Worm (Caenorhabditis elegans) whole organism, mixed stage, embryonic: ENCODE results near the gene mtp-18.

Source experiments
- M03D4.4 ChIP-seq: sonication (generic microtip); optimal IDR thresholded peaks from 2 replicates; lab custom pipeline; 2017; ENCODE audit warnings: mild to moderate bottlenecking, missing genetic modification characterization, missing compliant biosample characterization
- bed-3 ChIP-seq: fragments of 200-800 bp; sonication (Bioruptor generic); optimal IDR thresholded peaks from 3 replicates; lab custom pipeline; 2018; ENCODE audit warnings: mild to moderate bottlenecking, missing genetic modification characterization, moderate library complexity, missing compliant biosample characterization
- blmp-1 ChIP-seq: fragments of 150-350 bp; optimal IDR thresholded peaks from 2 replicates; lab custom pipeline; 2014; ENCODE audit warnings: missing biosample characterization, missing genetic modification characterization
- ceh-39 ChIP-seq: fragments of 150-350 bp; optimal IDR thresholded peaks from 2 replicates; lab custom pipeline; 2014; ENCODE audit warnings: missing biosample characterization, missing genetic modification characterization
- ceh-43 ChIP-seq: fragments of 200-800 bp; sonication (Bioruptor generic); optimal IDR thresholded peaks from 2 replicates; lab custom pipeline; 2018; ENCODE audit warnings: mild to moderate bottlenecking, missing genetic modification characterization, moderate library complexity, missing compliant biosample characterization
- ceh-83 ChIP-seq: fragments of 200-800 bp; sonication (Bioruptor generic); optimal IDR thresholded peaks from 2 replicates; lab custom pipeline; 2018; ENCODE audit warnings: mild to moderate bottlenecking, missing genetic modification characterization, missing compliant biosample characterization
- ces-1 ChIP-seq: fragments of 150-350 bp; optimal IDR thresholded peaks from 2 replicates; lab custom pipeline; 2014; ENCODE audit warnings: missing biosample characterization, missing genetic modification reagents, missing genetic modification characterization
- cnd-1 ChIP-seq: fragments of 200-800 bp; sonication (Bioruptor generic); optimal IDR thresholded peaks from 2 replicates; lab custom pipeline; 2018; ENCODE audit warnings: mild to moderate bottlenecking, missing genetic modification characterization, missing compliant biosample characterization
- drap-1 ChIP-seq: fragments of 200-800 bp; sonication (Bioruptor generic); optimal IDR thresholded peaks from 3 replicates; lab custom pipeline; 2018; ENCODE audit warnings: mild to moderate bottlenecking, missing genetic modification characterization, missing compliant biosample characterization
- elt-1 ChIP-seq: sonication (generic microtip); optimal IDR thresholded peaks from 2 replicates; lab custom pipeline; 2017; ENCODE audit warnings: missing genetic modification characterization, mild to moderate bottlenecking, missing compliant biosample characterization, antibody characterized with exemption, moderate library complexity, borderline replicate concordance; ENCODE audit not compliant: insufficient read depth
- elt-3 ChIP-seq: fragments of 150-350 bp; optimal IDR thresholded peaks from 2 replicates; lab custom pipeline; 2014; ENCODE audit warnings: missing biosample characterization, missing genetic modification characterization
- flh-1 ChIP-seq: fragments of 200-800 bp; sonication (Bioruptor generic); optimal IDR thresholded peaks from 2 replicates; lab custom pipeline; 2018; ENCODE audit warnings: mild to moderate bottlenecking, missing genetic modification characterization, moderate library complexity, missing compliant biosample characterization
- ham-2 ChIP-seq: fragments of 200-800 bp; sonication (Bioruptor generic); optimal IDR thresholded peaks from 2 replicates; lab custom pipeline; 2018; ENCODE audit warnings: mild to moderate bottlenecking, missing genetic modification characterization, missing compliant biosample characterization
- hlh-1 ChIP-seq: fragments of 150-350 bp; optimal IDR thresholded peaks from 2 replicates; lab custom pipeline; 2014; ENCODE audit warnings: missing biosample characterization, missing genetic modification reagents, missing genetic modification characterization
- lin-13 ChIP-seq: fragments of 150-350 bp; optimal IDR thresholded peaks from 2 replicates; lab custom pipeline; 2014; ENCODE audit warnings: missing biosample characterization, missing genetic modification characterization
- lin-32 ChIP-seq: fragments of 200-800 bp; sonication (Bioruptor generic); optimal IDR thresholded peaks from 2 replicates; lab custom pipeline; 2018; ENCODE audit warnings: mild to moderate bottlenecking, missing genetic modification characterization, missing compliant biosample characterization
- lsy-2 ChIP-seq: fragments of 150-350 bp; optimal IDR thresholded peaks from 2 replicates; lab custom pipeline; 2014; ENCODE audit warnings: missing biosample characterization, missing genetic modification characterization
- mab-5 ChIP-seq: fragments of 150-350 bp; optimal IDR thresholded peaks from 2 replicates; lab custom pipeline; 2014; ENCODE audit warnings: missing biosample characterization, missing genetic modification characterization
- mep-1 ChIP-seq: fragments of 150-350 bp; optimal IDR thresholded peaks from 2 replicates; lab custom pipeline; 2017; ENCODE audit warnings: missing biosample characterization, missing genetic modification reagents, missing genetic modification characterization, inconsistent platforms
- mls-2 ChIP-seq: sonication (generic microtip); optimal IDR thresholded peaks from 2 replicates; lab custom pipeline; 2016; ENCODE audit warnings: mild to moderate bottlenecking, missing genetic modification characterization, moderate library complexity, missing compliant biosample characterization
- nhr-12 ChIP-seq: fragments of 150-350 bp; optimal IDR thresholded peaks from 2 replicates; lab custom pipeline; 2014; ENCODE audit warnings: missing biosample characterization, missing genetic modification characterization
- nhr-2 ChIP-seq: fragments of 150-350 bp; optimal IDR thresholded peaks from 2 replicates; lab custom pipeline; 2014; ENCODE audit warnings: missing biosample characterization, missing genetic modification characterization
- nhr-237 ChIP-seq: fragments of 150-350 bp; optimal IDR thresholded peaks from 2 replicates; lab custom pipeline; 2014; ENCODE audit warnings: missing biosample characterization, missing genetic modification characterization
- nhr-28 ChIP-seq: fragments of 150-350 bp; optimal IDR thresholded peaks from 2 replicates; lab custom pipeline; 2014; ENCODE audit warnings: missing biosample characterization, missing genetic modification characterization
- nhr-76 ChIP-seq: sonication (generic microtip); optimal IDR thresholded peaks from 2 replicates; lab custom pipeline; 2017; ENCODE audit warnings: missing biosample characterization, missing genetic modification characterization
- pha-4 ChIP-seq: fragments of 150-350 bp; optimal IDR thresholded peaks from 2 replicates; lab custom pipeline; 2018; ENCODE audit warnings: missing biosample characterization, missing genetic modification reagents, missing genetic modification characterization
- sem-2 ChIP-seq: fragments of 200-800 bp; sonication (Bioruptor generic); optimal IDR thresholded peaks from 2 replicates; lab custom pipeline; 2018; ENCODE audit warnings: mild to moderate bottlenecking, missing genetic modification characterization, missing compliant biosample characterization
- snpc-4 ChIP-seq: fragments of 150-350 bp; optimal IDR thresholded peaks from 2 replicates; lab custom pipeline; 2014; ENCODE audit warnings: missing biosample characterization, missing genetic modification characterization
- sptf-1 ChIP-seq: sonication (generic microtip); optimal IDR thresholded peaks from 2 replicates; lab custom pipeline; 2017; ENCODE audit warnings: mild to moderate bottlenecking, missing genetic modification characterization, moderate library complexity, missing compliant biosample characterization
- tbx-8 ChIP-seq: fragments of 200-800 bp; sonication (Bioruptor generic); optimal IDR thresholded peaks from 2 replicates; lab custom pipeline; 2018; ENCODE audit warnings: mild to moderate bottlenecking, missing genetic modification characterization, moderate library complexity, missing compliant biosample characterization
- unc-120 ChIP-seq: sonication (generic microtip); optimal IDR thresholded peaks from 2 replicates; lab custom pipeline; 2017; ENCODE audit warnings: missing genetic modification characterization, missing compliant biosample characterization; ENCODE audit not compliant: poor library complexity, severe bottlenecking
- unc-39 ChIP-seq: fragments of 150-350 bp; optimal IDR thresholded peaks from 2 replicates; lab custom pipeline; 2014; ENCODE audit warnings: missing biosample characterization, missing genetic modification characterization
- unc-62 ChIP-seq: fragments of 150-350 bp; optimal IDR thresholded peaks from 2 replicates; lab custom pipeline; 2014; ENCODE audit warnings: missing biosample characterization, missing genetic modification reagents, missing genetic modification characterization
- zip-8 ChIP-seq: fragments of 150-350 bp; optimal IDR thresholded peaks from 2 replicates; lab custom pipeline; 2014; ENCODE audit warnings: missing biosample characterization, missing genetic modification characterization
- ztf-11 ChIP-seq: fragments of 150-350 bp; optimal IDR thresholded peaks from 2 replicates; lab custom pipeline; 2014; ENCODE audit warnings: missing biosample characterization, missing genetic modification characterization

Gene mtp-18

DNA sequence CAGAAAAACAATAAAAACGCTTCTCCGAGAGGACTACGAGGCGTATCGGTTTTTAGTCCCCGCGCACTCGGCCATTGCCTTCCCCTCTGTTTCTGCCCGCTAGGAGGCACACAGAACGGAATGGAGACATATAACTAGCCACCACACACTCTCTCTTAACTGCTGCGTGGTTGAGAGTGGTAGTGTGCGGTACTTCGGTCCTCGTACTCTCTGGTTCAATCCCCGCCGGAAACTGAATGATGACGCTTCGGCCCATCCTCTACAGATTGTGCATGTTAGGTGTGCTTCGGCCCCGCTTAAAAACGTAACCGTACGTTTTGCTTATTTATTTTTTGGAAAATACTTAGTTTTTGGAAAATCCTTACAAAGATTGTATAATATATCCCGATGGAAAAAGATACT is 1.5 kb upstream of the mtp-18 start, which contains the start of gene T13C5.6:
TSS of gene T13C5.6 (minus strand) at position 1 of the 402 bp plus-strand sequence.
- TF ChIP-seq mab-5 (tag; lab: Kevin White, UChicago) (peak; percentile 26), sptf-1 (peak; percentile 98), mep-1 (tag; lab: Kevin White, UChicago) (peak; percentile 94), elt-3 (tag; lab: Kevin White, UChicago) (peak; percentile 45), pha-4 (tag; lab: Kevin White, UChicago) (peak; percentile 95), bed-3 (GFP tag; lab: Kevin White, UChicago) (peak; percentile 91), snpc-4 (tag; lab: Kevin White, UChicago) (no peak), nhr-237 (tag; lab: Kevin White, UChicago) (peak; percentile 76), nhr-76 (tag; lab: Kevin White, UChicago) (peak; percentile 71), ztf-11 (peak; percentile 66), ces-1 (GFP tag; lab: Kevin White, UChicago) (peak; percentile 84), nhr-12 (tag; lab: Kevin White, UChicago) (peak; percentile 64), zip-8 (tag; lab: Kevin White, UChicago) (no peak), ceh-43 (peak; percentile 95), lsy-2 (tag; lab: Kevin White, UChicago) (peak; percentile 72), ceh-83 (GFP tag; lab: Kevin White, UChicago) (peak; percentile 97), blmp-1 (no peak), elt-1 (peak; percentile 37), tbx-8 (GFP tag; lab: Kevin White, UChicago) (peak; percentile 97), unc-62 (peak; percentile 84), nhr-28 (peak; percentile 75), mls-2 (tag; lab: Kevin White, UChicago) (peak; percentile 99), ham-2 (GFP tag; lab: Kevin White, UChicago) (peak; percentile 97), ceh-39 (peak; percentile 62), flh-1 (GFP tag; lab: Kevin White, UChicago) (peak; percentile 89), sem-2 (GFP tag; lab: Kevin White, UChicago) (peak; percentile 93), drap-1 (peak; percentile 99), nhr-2 (tag; lab: Kevin White, UChicago) (peak; percentile 18), lin-13 (tag; lab: Kevin White, UChicago) (peak; percentile 90), lin-32 (GFP tag; lab: Kevin White, UChicago) (peak; percentile 96), unc-39 (tag; lab: Kevin White, UChicago) (peak; percentile 89), unc-120 (tag; lab: Kevin White, UChicago) (peak; percentile 97), hlh-1 (tag; lab: Kevin White, UChicago) (peak; percentile 78), M03D4.4 (peak; percentile 97), cnd-1 (tag; lab: Kevin White, UChicago) (peak; percentile 98)

DNA sequence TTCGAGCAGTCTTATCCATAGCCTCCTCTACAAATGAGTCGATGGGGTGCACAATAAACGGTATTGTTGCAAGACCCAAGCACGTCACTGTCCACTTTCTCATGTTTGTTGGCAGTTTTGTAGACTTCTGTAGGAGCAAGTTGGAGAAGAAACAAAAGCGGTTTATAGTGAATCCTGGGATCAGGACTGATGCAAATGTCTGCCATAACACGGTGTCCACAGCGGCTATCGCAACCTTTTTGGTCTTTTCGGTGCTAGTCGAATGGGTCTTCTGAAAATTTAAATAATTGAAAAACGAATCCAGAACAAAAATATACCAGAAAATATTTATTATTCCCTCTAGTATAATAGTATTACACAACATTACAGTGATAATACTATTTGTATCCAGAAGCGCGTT is 880 bp downstream of the mtp-18 start:
- TF ChIP-seq tbx-8 (GFP tag; lab: Kevin White, UChicago), result no peak
- TF ChIP-seq bed-3 (GFP tag; lab: Kevin White, UChicago), result no peak

DNA sequence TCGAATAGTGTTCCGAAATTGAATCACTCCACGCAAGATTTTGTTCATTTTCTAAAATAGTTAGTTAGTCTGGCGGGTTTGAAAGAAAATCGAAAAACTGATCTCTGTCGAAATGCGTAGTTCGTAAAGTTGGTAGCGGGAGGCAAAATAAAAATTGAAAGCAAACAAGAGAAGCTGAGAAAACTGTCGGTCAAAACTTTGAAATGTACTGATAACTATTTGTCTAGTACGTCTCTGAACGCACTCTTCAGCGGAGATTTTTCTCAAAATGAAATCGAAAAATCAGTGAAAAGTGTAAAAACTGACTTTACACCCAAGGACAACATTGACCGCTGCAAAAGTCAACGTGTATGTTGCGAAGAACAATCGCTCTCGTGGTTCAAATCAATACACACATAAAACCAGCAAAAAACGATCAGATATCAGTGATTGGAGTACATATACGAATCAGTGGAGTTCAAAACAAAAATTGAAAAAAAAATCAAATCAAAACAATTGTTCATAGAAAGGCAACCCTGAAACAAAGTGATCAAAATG is 1.4 kb downstream of the mtp-18 start, which contains the start of gene bca-1:
TSS of gene bca-1 (minus strand) at position 51 of the 537 bp plus-strand sequence.
- TF ChIP-seq cnd-1 (tag; lab: Kevin White, UChicago) (no peak), ztf-11 (no peak), nhr-2 (tag; lab: Kevin White, UChicago) (no peak), drap-1 (no peak), tbx-8 (GFP tag; lab: Kevin White, UChicago) (no peak), nhr-76 (tag; lab: Kevin White, UChicago) (no peak), nhr-237 (tag; lab: Kevin White, UChicago) (no peak), pha-4 (tag; lab: Kevin White, UChicago) (no peak), mep-1 (tag; lab: Kevin White, UChicago) (no peak), ceh-83 (GFP tag; lab: Kevin White, UChicago) (no peak), lin-13 (tag; lab: Kevin White, UChicago) (no peak), sem-2 (GFP tag; lab: Kevin White, UChicago) (no peak), ceh-43 (no peak), sptf-1 (no peak), elt-3 (tag; lab: Kevin White, UChicago) (no peak), flh-1 (GFP tag; lab: Kevin White, UChicago) (no peak), nhr-28 (no peak), elt-1 (no peak), lsy-2 (tag; lab: Kevin White, UChicago) (no peak)
